Fruit fly (Drosophila melanogaster) whole organism, embryonic: ENCODE measurements around the gene tyn.

Experiments used
- Antp ChIP-seq: fragments of 200-800 bp; sonication (Bioruptor generic); optimal IDR thresholded peaks from 3 replicates; lab custom pipeline; 2016; ENCODE audit warnings: missing biosample characterization, missing genetic modification characterization
- CG11504 ChIP-seq: fragments of 200-800 bp; sonication (Bioruptor generic); optimal IDR thresholded peaks from 3 replicates; lab custom pipeline; 2019; ENCODE audit warnings: missing biosample characterization, mild to moderate bottlenecking, missing genetic modification characterization, moderate library complexity
- CG11560 ChIP-seq: fragments of 200-800 bp; sonication (Bioruptor generic); IDR thresholded peaks from 3 replicates; pipeline ENCODE4 v1.3.6; 2022; ENCODE audit warnings: missing biosample characterization, missing genetic modification characterization
- CG12219 ChIP-seq: fragments of 200-800 bp; sonication (Bioruptor generic); optimal IDR thresholded peaks from 3 replicates; lab custom pipeline; 2018; ENCODE audit warnings: missing biosample characterization, mild to moderate bottlenecking, missing genetic modification characterization
- CG12659 ChIP-seq: fragments of 200-800 bp; sonication (Bioruptor generic); optimal IDR thresholded peaks from 3 replicates; lab custom pipeline; 2017; ENCODE audit warnings: mild to moderate bottlenecking, missing biosample characterization, missing genetic modification reagents, missing genetic modification characterization
- CG13287 ChIP-seq: fragments of 200-800 bp; sonication (Bioruptor generic); IDR thresholded peaks from 2 replicates; pipeline ENCODE4 v1.3.6; 2022; ENCODE audit warnings: missing biosample characterization, missing genetic modification characterization; ENCODE audit not compliant: partially characterized antibody
- CG14667 ChIP-seq: fragments of 200-800 bp; sonication (Bioruptor generic); IDR thresholded peaks from 2 replicates; pipeline ENCODE4 v1.3.6; 2022; ENCODE audit warnings: missing biosample characterization, missing genetic modification characterization
- CG14965 ChIP-seq: fragments of 200-800 bp; sonication (Bioruptor generic); optimal IDR thresholded peaks from 2 replicates; lab custom pipeline; 2016; ENCODE audit warnings: missing biosample characterization, missing genetic modification characterization, borderline replicate concordance
- CG16779 ChIP-seq: fragments of 200-800 bp; sonication (Bioruptor generic); IDR thresholded peaks from 2 replicates; pipeline ENCODE4 v1.3.6; 2022; ENCODE audit warnings: missing biosample characterization, missing genetic modification characterization
- CG18764 ChIP-seq: fragments of 200-800 bp; sonication (Bioruptor generic); optimal IDR thresholded peaks from 3 replicates; lab custom pipeline; 2016; ENCODE audit warnings: missing biosample characterization, missing genetic modification characterization
- CG30020 ChIP-seq: fragments of 200-800 bp; optimal IDR thresholded peaks from 2 replicates; lab custom pipeline; 2019; ENCODE audit warnings: missing biosample characterization, mild to moderate bottlenecking, missing genetic modification characterization, moderate library complexity
- CG3407 ChIP-seq: fragments of 200-800 bp; sonication (Bioruptor generic); optimal IDR thresholded peaks from 2 replicates; lab custom pipeline; 2018; ENCODE audit warnings: missing biosample characterization, mild to moderate bottlenecking, missing genetic modification characterization
- CG4404 ChIP-seq: fragments of 200-800 bp; sonication (Bioruptor generic); IDR thresholded peaks from 2 replicates; pipeline ENCODE4 v1.3.6; 2022; ENCODE audit warnings: missing biosample characterization, missing genetic modification characterization
- CG4424 ChIP-seq: fragments of 200-800 bp; sonication (Bioruptor generic); optimal IDR thresholded peaks from 3 replicates; lab custom pipeline; 2016; ENCODE audit warnings: missing biosample characterization, missing genetic modification characterization
- CG6175 ChIP-seq: fragments of 200-800 bp; sonication (Bioruptor generic); IDR thresholded peaks from 3 replicates; pipeline ENCODE4 v1.3.6; 2022; ENCODE audit warnings: missing biosample characterization, missing genetic modification characterization
- CG8281 ChIP-seq: fragments of 200-800 bp; sonication (Bioruptor generic); optimal IDR thresholded peaks from 2 replicates; lab custom pipeline; 2018; ENCODE audit warnings: missing biosample characterization, mild to moderate bottlenecking, missing genetic modification characterization, moderate library complexity
- CG8359 ChIP-seq: fragments of 200-800 bp; sonication (Bioruptor generic); optimal IDR thresholded peaks from 2 replicates; lab custom pipeline; 2017; ENCODE audit warnings: missing biosample characterization, mild to moderate bottlenecking, missing genetic modification characterization, borderline replicate concordance
- CG8388 ChIP-seq: fragments of 200-800 bp; sonication (Bioruptor generic); optimal IDR thresholded peaks from 2 replicates; lab custom pipeline; 2019; ENCODE audit warnings: missing biosample characterization, mild to moderate bottlenecking, missing genetic modification characterization, moderate library complexity
- D ChIP-seq, 2 experiments: fragments of 200-800 bp in 1 of 2; fragments of >200 bp in 1 of 2; sonication (Bioruptor generic) in 1 of 2; optimal IDR thresholded peaks; 2 replicates in 1 of 2; 3 replicates in 1 of 2; lab custom pipeline; 2017; ENCODE audit warnings: mild to moderate bottlenecking in 1 of 2, missing biosample characterization in 1 of 2, missing genetic modification characterization in 1 of 2, missing genetic modification reagents in 1 of 2
- ERR ChIP-seq: fragments of 200-800 bp; sonication (Bioruptor generic); optimal IDR thresholded peaks from 2 replicates; lab custom pipeline; 2016; ENCODE audit warnings: missing biosample characterization, missing genetic modification characterization
- Eip74EF ChIP-seq, 2 experiments: fragments of 200-800 bp in 1 of 2; fragments of >200 bp in 1 of 2; sonication (Bioruptor generic) in 1 of 2; optimal IDR thresholded peaks; 2 replicates each; lab custom pipeline; 2017 to 2019; ENCODE audit warnings: missing biosample characterization in 2 of 2, missing genetic modification characterization in 2 of 2, mild to moderate bottlenecking in 1 of 2, moderate library complexity in 1 of 2
- Hey ChIP-seq: fragments of 200-800 bp; sonication (Bioruptor generic); optimal IDR thresholded peaks from 3 replicates; lab custom pipeline; 2018; ENCODE audit warnings: missing biosample characterization, mild to moderate bottlenecking, missing genetic modification characterization
- Hmr ChIP-seq: fragments of 200-800 bp; sonication (Bioruptor generic); optimal IDR thresholded peaks from 3 replicates; lab custom pipeline; 2017; ENCODE audit warnings: mild to moderate bottlenecking, missing biosample characterization, missing genetic modification reagents, missing genetic modification characterization
- Hr3 ChIP-seq: fragments of 200-800 bp; sonication (Bioruptor generic); optimal IDR thresholded peaks from 3 replicates; lab custom pipeline; 2016; ENCODE audit warnings: missing biosample characterization, missing genetic modification characterization
- Lpt ChIP-seq: fragments of >200 bp; optimal IDR thresholded peaks from 2 replicates; lab custom pipeline; 2018; ENCODE audit warnings: missing biosample characterization, missing genetic modification characterization
- Neu2 ChIP-seq: fragments of 200-800 bp; sonication (Bioruptor generic); optimal IDR thresholded peaks from 3 replicates; lab custom pipeline; 2016; ENCODE audit warnings: missing biosample characterization, missing genetic modification characterization, borderline replicate concordance
- Oli ChIP-seq: fragments of 200-800 bp; sonication (Bioruptor generic); optimal IDR thresholded peaks from 2 replicates; lab custom pipeline; 2018; ENCODE audit warnings: missing biosample characterization, mild to moderate bottlenecking, missing genetic modification characterization, moderate library complexity
- Sox102F ChIP-seq: fragments of 200-800 bp; sonication (Bioruptor generic); optimal IDR thresholded peaks from 2 replicates; lab custom pipeline; 2018; ENCODE audit warnings: missing biosample characterization, mild to moderate bottlenecking, missing genetic modification characterization, moderate library complexity
- Spps ChIP-seq: fragments of 200-800 bp; sonication (Bioruptor generic); optimal IDR thresholded peaks from 2 replicates; lab custom pipeline; 2018; ENCODE audit warnings: missing biosample characterization, mild to moderate bottlenecking, missing genetic modification characterization
- Xrp1 ChIP-seq: fragments of 200-800 bp; sonication (Bioruptor generic); IDR thresholded peaks from 2 replicates; pipeline ENCODE4 v1.3.6; 2022; ENCODE audit warnings: missing biosample characterization, missing genetic modification characterization
- ase ChIP-seq: fragments of 200-800 bp; sonication (Bioruptor generic); IDR thresholded peaks from 3 replicates; pipeline ENCODE4 v1.3.6; 2022; ENCODE audit warnings: missing biosample characterization, missing genetic modification characterization
- cas ChIP-seq: fragments of 200-800 bp; sonication (Bioruptor generic); IDR thresholded peaks from 2 replicates; pipeline ENCODE4 v1.3.6; 2022; ENCODE audit warnings: missing biosample characterization, missing genetic modification characterization
- cg ChIP-seq: fragments of 200-800 bp; sonication (Bioruptor generic); optimal IDR thresholded peaks from 3 replicates; lab custom pipeline; 2019; ENCODE audit warnings: missing biosample characterization, mild to moderate bottlenecking, missing genetic modification characterization, moderate library complexity
- dati ChIP-seq: fragments of 200-800 bp; sonication (Bioruptor generic); IDR thresholded peaks from 2 replicates; pipeline ENCODE4 v1.3.6; 2022; ENCODE audit warnings: missing biosample characterization, missing genetic modification characterization
- dmrt11E ChIP-seq: fragments of 200-800 bp; sonication (Bioruptor generic); optimal IDR thresholded peaks from 3 replicates; lab custom pipeline; 2018; ENCODE audit warnings: missing biosample characterization, mild to moderate bottlenecking, missing genetic modification characterization, moderate library complexity
- dmrt99B ChIP-seq: fragments of 200-800 bp; sonication (Bioruptor generic); optimal IDR thresholded peaks from 2 replicates; lab custom pipeline; 2018; ENCODE audit warnings: missing biosample characterization, mild to moderate bottlenecking, missing genetic modification characterization, moderate library complexity
- en ChIP-seq: fragments of 200-800 bp; sonication (Bioruptor generic); optimal IDR thresholded peaks from 2 replicates; lab custom pipeline; 2016; ENCODE audit warnings: missing biosample characterization, missing genetic modification characterization
- gcm2 ChIP-seq: fragments of 200-800 bp; sonication (Bioruptor generic); optimal IDR thresholded peaks from 2 replicates; lab custom pipeline; 2016; ENCODE audit warnings: missing biosample characterization, missing genetic modification characterization
- grn ChIP-seq: fragments of 200-800 bp; sonication (Bioruptor generic); optimal IDR thresholded peaks from 3 replicates; lab custom pipeline; 2017; ENCODE audit warnings: missing biosample characterization, missing genetic modification characterization
- kay ChIP-seq: fragments of 200-800 bp; sonication (Bioruptor generic); optimal IDR thresholded peaks from 2 replicates; lab custom pipeline; 2016; ENCODE audit warnings: missing biosample characterization, missing genetic modification characterization
- kni ChIP-seq: fragments of 200-800 bp; sonication (Bioruptor generic); optimal IDR thresholded peaks from 3 replicates; lab custom pipeline; 2017; ENCODE audit warnings: mild to moderate bottlenecking, missing biosample characterization, missing genetic modification reagents, missing genetic modification characterization
- lbe ChIP-seq: fragments of 200-800 bp; sonication (Bioruptor generic); optimal IDR thresholded peaks from 2 replicates; lab custom pipeline; 2016; ENCODE audit warnings: missing biosample characterization, mild to moderate bottlenecking, missing genetic modification characterization
- pho ChIP-seq: fragments of 200-800 bp; sonication (Bioruptor generic); optimal IDR thresholded peaks from 2 replicates; lab custom pipeline; 2016; ENCODE audit warnings: missing biosample characterization, missing genetic modification characterization
- pros ChIP-seq: fragments of 200-800 bp; sonication (Bioruptor generic); optimal IDR thresholded peaks from 3 replicates; lab custom pipeline; 2019; ENCODE audit warnings: missing biosample characterization, mild to moderate bottlenecking, missing genetic modification characterization, moderate library complexity
- sd ChIP-seq: fragments of 200-800 bp; sonication (Bioruptor generic); optimal IDR thresholded peaks from 3 replicates; lab custom pipeline; 2018; ENCODE audit warnings: missing biosample characterization, mild to moderate bottlenecking, missing genetic modification characterization, moderate library complexity
- seq ChIP-seq: fragments of 200-800 bp; sonication (Bioruptor generic); IDR thresholded peaks from 2 replicates; pipeline ENCODE4 v1.3.6; 2022; ENCODE audit warnings: missing biosample characterization, missing genetic modification characterization
- sim ChIP-seq: fragments of 200-800 bp; sonication (Bioruptor generic); IDR thresholded peaks from 2 replicates; pipeline ENCODE4 v1.3.6; 2022; ENCODE audit warnings: missing biosample characterization, missing genetic modification characterization
- tap ChIP-seq: fragments of 200-800 bp; optimal IDR thresholded peaks from 3 replicates; lab custom pipeline; 2019; ENCODE audit warnings: missing biosample characterization, mild to moderate bottlenecking, missing genetic modification characterization, moderate library complexity
- zf30C ChIP-seq: fragments of 200-800 bp; sonication (Bioruptor generic); optimal IDR thresholded peaks from 3 replicates; lab custom pipeline; 2018; ENCODE audit warnings: missing biosample characterization, mild to moderate bottlenecking, missing genetic modification characterization

tyn gene

DNA sequence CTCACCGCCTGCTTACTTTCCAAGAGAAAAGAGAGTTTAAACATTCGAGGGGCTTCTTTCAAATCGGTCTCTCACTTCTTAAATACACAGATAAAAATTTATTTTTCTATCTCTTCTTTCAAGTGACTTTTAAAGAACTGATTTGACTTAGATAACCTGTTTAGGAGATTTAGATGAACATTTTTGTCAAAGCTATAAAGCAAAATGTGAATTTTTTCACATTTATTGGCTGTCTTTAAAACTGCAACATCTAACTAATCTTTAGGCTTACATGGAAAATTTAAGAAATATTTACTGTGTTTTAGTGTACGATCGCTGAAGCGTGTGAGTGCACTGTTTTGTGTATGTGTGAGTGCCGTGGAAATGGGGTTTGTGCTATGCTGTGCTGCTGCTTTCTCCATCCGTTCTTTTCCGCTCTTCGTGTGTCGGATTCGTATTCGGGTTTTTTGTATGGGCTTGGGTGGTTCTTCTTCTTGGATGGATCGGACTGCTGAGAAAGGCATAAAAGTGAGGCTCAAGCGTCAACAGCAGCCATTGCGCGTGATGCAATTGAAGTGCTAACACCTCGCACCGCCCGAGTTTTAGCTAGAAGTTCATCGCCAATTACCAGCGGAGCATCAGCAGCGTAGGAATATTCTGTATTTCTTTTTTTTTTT is 35.6 kb downstream of the tyn start (continued):
- TF ChIP-seq Hr3 (GFP tag; lab: Kevin White, UChicago): peak; percentile 43
- no peak for TF ChIP-seq D (optimal IDR thresholded peaks at IDR 0.05; lab: Kevin White, UChicago)
- peak; percentile 74 for TF ChIP-seq D (GFP tag; optimal IDR thresholded peaks at IDR 0.05; lab: Kevin White, UChicago)
- no peak for TF ChIP-seq Neu2 (GFP tag; lab: Kevin White, UChicago)
- no peak for TF ChIP-seq seq (GFP tag; lab: Robert Waterston, UW)
- peak; percentile 56 for TF ChIP-seq CG8359 (GFP tag; lab: Kevin White, UChicago)
- TF ChIP-seq Lpt (GFP tag; lab: Kevin White, UChicago): no peak
- TF ChIP-seq en (GFP tag; lab: Kevin White, UChicago): peak; percentile 2
- peak; percentile 59 for TF ChIP-seq lbe (GFP tag; lab: Kevin White, UChicago)
- TF ChIP-seq CG4404 (GFP tag; lab: Robert Waterston, UW): no peak; the same call in 1 of the 2 replicates
- TF ChIP-seq Spps (tag; lab: Kevin White, UChicago): peak; percentile 78
- TF ChIP-seq Antp (GFP tag; lab: Kevin White, UChicago): peak; percentile 34
- TF ChIP-seq pho: no peak
- no peak for TF ChIP-seq gcm2
- peak; percentile 10 for TF ChIP-seq CG12659 (GFP tag; lab: Kevin White, UChicago)
- no peak for TF ChIP-seq CG8281 (tag; lab: Kevin White, UChicago)
- peak; percentile 70 for TF ChIP-seq Oli (tag; lab: Kevin White, UChicago)
- TF ChIP-seq Xrp1 (GFP tag; lab: Robert Waterston, UW): peak; percentile 84
- no peak for TF ChIP-seq CG18764 (GFP tag; lab: Kevin White, UChicago)
- TF ChIP-seq zf30C (GFP tag; lab: Kevin White, UChicago): peak; percentile 92
- TF ChIP-seq grn: no peak
- peak in 1 of 2 experiments; percentile 58 for TF ChIP-seq Eip74EF (GFP tag; optimal IDR thresholded peaks at IDR 0.05; lab: Kevin White, UChicago)
- peak; percentile 82 for TF ChIP-seq pros (GFP tag; lab: Kevin White, UChicago)
- TF ChIP-seq dmrt11E (tag; lab: Kevin White, UChicago): peak; percentile 89
- peak; percentile 56 for TF ChIP-seq CG3407 (GFP tag; lab: Kevin White, UChicago)
- peak; percentile 32 for TF ChIP-seq CG30020 (tag; lab: Kevin White, UChicago)
- TF ChIP-seq kni (GFP tag; lab: Kevin White, UChicago): peak; percentile 90
- TF ChIP-seq sim (GFP tag; lab: Robert Waterston, UW): 0 out of 2 replicates have a peak, but pooled peaks have one; percentile 43
- TF ChIP-seq cg (GFP tag; lab: Kevin White, UChicago): peak; percentile 79
- TF ChIP-seq CG13287: no peak
- TF ChIP-seq CG8388 (GFP tag; lab: Kevin White, UChicago): peak; percentile 81
- TF ChIP-seq ase (GFP tag; lab: Robert Waterston, UW): no peak
- TF ChIP-seq dati (GFP tag; lab: Robert Waterston, UW): no peak
- no peak for TF ChIP-seq CG14667 (GFP tag; lab: Robert Waterston, UW)
- TF ChIP-seq CG11560 (tag; lab: Robert Waterston, UW): no peak
- TF ChIP-seq CG6175: no peak
- peak; percentile 31 for TF ChIP-seq CG12219 (GFP tag; lab: Kevin White, UChicago)
- TF ChIP-seq Sox102F (GFP tag; lab: Kevin White, UChicago): peak; percentile 69
- peak; percentile 59 for TF ChIP-seq dmrt99B (tag; lab: Kevin White, UChicago)
- no peak for TF ChIP-seq Hey
- no peak for TF ChIP-seq cas (GFP tag; lab: Robert Waterston, UW)
- no peak for TF ChIP-seq Hmr (GFP tag; lab: Kevin White, UChicago)
- TF ChIP-seq CG16779 (GFP tag; lab: Robert Waterston, UW): no peak
- peak; percentile 61 for TF ChIP-seq CG11504 (tag; lab: Kevin White, UChicago)
- no peak for TF ChIP-seq sd
- TF ChIP-seq tap (tag; lab: Kevin White, UChicago): peak; percentile 38
- no peak for TF ChIP-seq ERR (GFP tag; lab: Kevin White, UChicago)
- no peak for TF ChIP-seq CG14965
- TF ChIP-seq kay: no peak
- peak; percentile 51 for TF ChIP-seq CG4424 (GFP tag; lab: Kevin White, UChicago)
